Fruit fly (Drosophila melanogaster): ENCODE measurements around the gene CG6144.

The CG6144 gene

DNA sequence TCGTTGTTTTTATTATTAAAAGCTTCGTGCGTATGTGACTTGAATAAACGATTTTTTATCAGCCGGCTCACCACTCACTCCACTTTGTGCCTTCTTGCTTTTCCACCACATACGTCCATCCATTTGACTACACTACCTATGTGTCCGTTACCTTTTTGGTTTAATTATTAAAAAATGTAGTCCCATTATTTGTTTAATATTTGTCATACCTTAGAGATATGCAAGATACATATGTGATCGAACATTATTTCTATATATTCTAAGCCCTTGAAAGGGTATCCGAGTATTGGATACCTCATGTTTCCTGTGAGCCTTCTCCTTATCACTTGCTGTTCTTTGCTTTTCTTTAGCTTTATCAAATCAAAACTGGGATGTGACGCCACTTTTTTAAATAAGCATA lies 30.7 kb downstream of the CG6144 start (continued):
- TF ChIP-seq sr (GFP tag; IDR thresholded peaks at IDR 0.05) = no peak
- TF ChIP-seq da (GFP tag; optimal IDR thresholded peaks at IDR 0.05) = no peak
- no peak for TF ChIP-seq CG8290 (GFP tag; optimal IDR thresholded peaks at IDR 0.05)
- TF ChIP-seq CG8290 (tag; optimal IDR thresholded peaks at IDR 0.05) = peak in 1 of 2 experiments; percentile 75
- TF ChIP-seq kay (GFP tag; optimal IDR thresholded peaks at IDR 0.05) = no peak
- peak; percentile 61 for TF ChIP-seq CG12391 (tag; optimal IDR thresholded peaks at IDR 0.05)
- TF ChIP-seq D19A (tag; optimal IDR thresholded peaks at IDR 0.05) = peak; percentile 95
- no peak for TF ChIP-seq Sry-δ (GFP tag; optimal IDR thresholded peaks at IDR 0.05)
- TF ChIP-seq rib (GFP tag; IDR thresholded peaks at IDR 0.05) = peak; percentile 39; the same call in 1 of the 2 replicates
- no peak for TF ChIP-seq p53 (GFP tag; optimal IDR thresholded peaks at IDR 0.05)
- peak; percentile 19 for TF ChIP-seq sqz (GFP tag; optimal IDR thresholded peaks at IDR 0.05)
- 0 out of 2 replicates have a peak, but pooled peaks have one; percentile 18 for TF ChIP-seq CG17612 (GFP tag; IDR thresholded peaks at IDR 0.05)
- peak; percentile 20 for TF ChIP-seq zfh2 (GFP tag; optimal IDR thresholded peaks at IDR 0.05)
- 0 out of 2 replicates have a peak, but pooled peaks have one; percentile 24 for TF ChIP-seq klu (GFP tag; IDR thresholded peaks at IDR 0.05)
- peak; percentile 3 for TF ChIP-seq gcm2 (GFP tag; optimal IDR thresholded peaks at IDR 0.05)
- TF ChIP-seq CG33213 (GFP tag; optimal IDR thresholded peaks at IDR 0.05) = no peak
- TF ChIP-seq lab (GFP tag; optimal IDR thresholded peaks at IDR 0.05) = peak; percentile 88
- no peak for TF ChIP-seq CG17186 (GFP tag; optimal IDR thresholded peaks at IDR 0.05)
- no peak for TF ChIP-seq CTCF (GFP tag; optimal IDR thresholded peaks at IDR 0.05)
- TF ChIP-seq CG16813 (GFP tag; IDR thresholded peaks at IDR 0.05; ENCODE audit: partially characterized antibody) = no peak
- peak; percentile 55 for TF ChIP-seq BtbVII (GFP tag; optimal IDR thresholded peaks at IDR 0.05)
- TF ChIP-seq salm (tag; optimal IDR thresholded peaks at IDR 0.05) = peak; percentile 14
- peak; percentile 49 for TF ChIP-seq nom (GFP tag; optimal IDR thresholded peaks at IDR 0.05)
- TF ChIP-seq cas (GFP tag; IDR thresholded peaks at IDR 0.05) = no peak
- TF ChIP-seq CG2712 (tag; optimal IDR thresholded peaks at IDR 0.05) = peak; percentile 62
- TF ChIP-seq B-H2 (GFP tag; optimal IDR thresholded peaks at IDR 0.05) = no peak
- TF ChIP-seq CG1792 (GFP tag; optimal IDR thresholded peaks at IDR 0.05) = peak; percentile 21
- no peak for TF ChIP-seq trh (GFP tag; optimal IDR thresholded peaks at IDR 0.05)
- TF ChIP-seq scrt (GFP tag; optimal IDR thresholded peaks at IDR 0.05) = peak; percentile 56
- TF ChIP-seq bowl (GFP tag; IDR thresholded peaks at IDR 0.05) = peak; percentile 61
- no peak for TF ChIP-seq ERR (GFP tag; optimal IDR thresholded peaks at IDR 0.05)
- TF ChIP-seq CG31441 (GFP tag; IDR thresholded peaks at IDR 0.05) = peak; percentile 48; the same call in 1 of the 2 replicates
- no peak for TF ChIP-seq tin (GFP tag; optimal IDR thresholded peaks at IDR 0.05)
- peak; percentile 4 for TF ChIP-seq CG9609 (GFP tag; optimal IDR thresholded peaks at IDR 0.05)
- peak; percentile 61 for TF ChIP-seq caup (GFP tag; optimal IDR thresholded peaks at IDR 0.05; ENCODE audit: severe bottlenecking)
- peak; percentile 75; the same call in 1 of the 2 replicates for TF ChIP-seq Drgx (GFP tag; IDR thresholded peaks at IDR 0.05)
- no peak for TF ChIP-seq HmgD (GFP tag; optimal IDR thresholded peaks at IDR 0.05)
- peak; percentile 15 for TF ChIP-seq CG8281 (tag; optimal IDR thresholded peaks at IDR 0.05)
- TF ChIP-seq CG17385 (GFP tag; optimal IDR thresholded peaks at IDR 0.05) = peak; percentile 48
- TF ChIP-seq Dad (GFP tag; optimal IDR thresholded peaks at IDR 0.05) = no peak
- TF ChIP-seq CG4328 (GFP tag; optimal IDR thresholded peaks at IDR 0.05) = no peak
- TF ChIP-seq Spps (tag; optimal IDR thresholded peaks at IDR 0.05) = no peak
- TF ChIP-seq CG11560 (tag; IDR thresholded peaks at IDR 0.05) = 0 out of 3 replicates have a peak, but pooled peaks have one; percentile 24
- no peak for TF ChIP-seq zf30C (GFP tag; optimal IDR thresholded peaks at IDR 0.05)
- no peak for TF ChIP-seq CG4360 (GFP tag; IDR thresholded peaks at IDR 0.05)
- no peak for TF ChIP-seq bigmax (GFP tag; optimal IDR thresholded peaks at IDR 0.05)
- no peak for TF ChIP-seq dmrt11E (tag; optimal IDR thresholded peaks at IDR 0.05)
- peak; percentile 26; the same call in 1 of the 2 replicates for TF ChIP-seq ssp (GFP tag; IDR thresholded peaks at IDR 0.05)
- TF ChIP-seq run (tag; optimal IDR thresholded peaks at IDR 0.05) = no peak
- peak; percentile 19 for TF ChIP-seq CG3407 (GFP tag; optimal IDR thresholded peaks at IDR 0.05)
- peak; percentile 68 for TF ChIP-seq CG7839 (tag; optimal IDR thresholded peaks at IDR 0.05)
- TF ChIP-seq gfzf (GFP tag; optimal IDR thresholded peaks at IDR 0.05) = no peak

All from whole organism, embryonic.